Fruit fly (Drosophila melanogaster) whole organism, pupa: ENCODE data around the gene AP-1gamma.

Source experiments
- CG10348 ChIP-seq: fragments of 200-800 bp; sonication (Bioruptor generic); IDR thresholded peaks from 2 replicates; pipeline ENCODE4 v1.3.6; 2022; ENCODE audit warnings: missing biosample characterization, missing genetic modification characterization
- CG12605 ChIP-seq: fragments of 200-800 bp; sonication (Bioruptor generic); IDR thresholded peaks from 2 replicates; pipeline ENCODE4 v1.3.6; 2022; ENCODE audit warnings: missing biosample characterization, missing genetic modification characterization
- CG13204 ChIP-seq: fragments of 200-800 bp; sonication (Bioruptor generic); optimal IDR thresholded peaks from 2 replicates; lab custom pipeline; 2018; ENCODE audit warnings: missing biosample characterization, mild to moderate bottlenecking, missing genetic modification characterization, moderate library complexity
- CG14655 ChIP-seq: fragments of 200-800 bp; sonication (Bioruptor generic); optimal IDR thresholded peaks from 3 replicates; lab custom pipeline; 2017; ENCODE audit warnings: mild to moderate bottlenecking, missing biosample characterization, missing genetic modification reagents, missing genetic modification characterization
- CG15710 ChIP-seq: fragments of 200-800 bp; sonication (Bioruptor generic); optimal IDR thresholded peaks from 2 replicates; lab custom pipeline; 2018; ENCODE audit warnings: missing biosample characterization, mild to moderate bottlenecking, missing genetic modification characterization, moderate library complexity
- CG17806 ChIP-seq: fragments of 200-800 bp; sonication (Bioruptor generic); optimal IDR thresholded peaks from 2 replicates; lab custom pipeline; 2018; ENCODE audit warnings: missing biosample characterization, mild to moderate bottlenecking, missing genetic modification characterization, moderate library complexity
- CG32121 ChIP-seq: fragments of 200-800 bp; sonication (Bioruptor generic); IDR thresholded peaks from 2 replicates; pipeline ENCODE4 v1.3.6; 2022; ENCODE audit warnings: missing biosample characterization, missing genetic modification characterization
- CG34367 ChIP-seq: fragments of 200-800 bp; sonication (Bioruptor generic); optimal IDR thresholded peaks from 2 replicates; lab custom pipeline; 2018; ENCODE audit warnings: missing biosample characterization, mild to moderate bottlenecking, missing genetic modification characterization
- CG4496 ChIP-seq: fragments of 200-800 bp; sonication (Bioruptor generic); IDR thresholded peaks from 3 replicates; pipeline ENCODE4 v1.3.6; 2022; ENCODE audit warnings: missing biosample characterization, missing genetic modification characterization
- CG8159 ChIP-seq: fragments of 200-800 bp; sonication (Bioruptor generic); optimal IDR thresholded peaks from 3 replicates; lab custom pipeline; 2018; ENCODE audit warnings: missing biosample characterization, mild to moderate bottlenecking, missing genetic modification characterization, moderate library complexity
- CG8301 ChIP-seq: fragments of 200-800 bp; sonication (Bioruptor generic); optimal IDR thresholded peaks from 2 replicates; lab custom pipeline; 2018; ENCODE audit warnings: missing biosample characterization, mild to moderate bottlenecking, missing genetic modification characterization
- CG9948 ChIP-seq: fragments of 200-800 bp; sonication (Bioruptor generic); optimal IDR thresholded peaks from 2 replicates; lab custom pipeline; 2018; ENCODE audit warnings: missing biosample characterization, mild to moderate bottlenecking, missing genetic modification characterization, moderate library complexity
- D1 ChIP-seq: fragments of 200-800 bp; sonication (Bioruptor generic); optimal IDR thresholded peaks from 2 replicates; lab custom pipeline; 2018; ENCODE audit warnings: missing biosample characterization, mild to moderate bottlenecking, missing genetic modification characterization, moderate library complexity
- EcR ChIP-seq: fragments of 200-800 bp; sonication (Bioruptor generic); optimal IDR thresholded peaks from 3 replicates; lab custom pipeline; 2019; ENCODE audit warnings: missing biosample characterization, missing genetic modification characterization, mild to moderate bottlenecking, moderate library complexity, missing genetic modification reagents
- Ets98B ChIP-seq: fragments of 200-800 bp; sonication (Bioruptor generic); IDR thresholded peaks from 2 replicates; pipeline ENCODE4 v1.3.6; 2022; ENCODE audit warnings: missing biosample characterization, missing genetic modification characterization
- Pif1A ChIP-seq: fragments of 200-800 bp; sonication (Bioruptor generic); optimal IDR thresholded peaks from 3 replicates; lab custom pipeline; 2016; ENCODE audit warnings: missing biosample characterization, missing genetic modification characterization
- Pif1B ChIP-seq: fragments of 200-800 bp; sonication (Bioruptor generic); optimal IDR thresholded peaks from 3 replicates; lab custom pipeline; 2016; ENCODE audit warnings: missing biosample characterization, missing genetic modification characterization
- Snoo ChIP-seq: fragments of 200-800 bp; sonication (Bioruptor generic); optimal IDR thresholded peaks from 3 replicates; lab custom pipeline; 2017; ENCODE audit warnings: missing biosample characterization, mild to moderate bottlenecking, missing genetic modification characterization, inconsistent platforms
- fd96Ca ChIP-seq: fragments of 200-800 bp; sonication (Bioruptor generic); IDR thresholded peaks from 3 replicates; pipeline ENCODE4 v1.3.6; 2022; ENCODE audit warnings: missing biosample characterization, missing genetic modification characterization
- gl ChIP-seq: fragments of 200-800 bp; sonication (Bioruptor generic); optimal IDR thresholded peaks from 2 replicates; lab custom pipeline; 2018; ENCODE audit warnings: missing biosample characterization, mild to moderate bottlenecking, missing genetic modification characterization
- rn ChIP-seq: fragments of 200-800 bp; sonication (Bioruptor generic); IDR thresholded peaks from 2 replicates; pipeline ENCODE4 v1.3.6; 2022; ENCODE audit warnings: missing biosample characterization, missing genetic modification characterization

The AP-1gamma gene

DNA sequence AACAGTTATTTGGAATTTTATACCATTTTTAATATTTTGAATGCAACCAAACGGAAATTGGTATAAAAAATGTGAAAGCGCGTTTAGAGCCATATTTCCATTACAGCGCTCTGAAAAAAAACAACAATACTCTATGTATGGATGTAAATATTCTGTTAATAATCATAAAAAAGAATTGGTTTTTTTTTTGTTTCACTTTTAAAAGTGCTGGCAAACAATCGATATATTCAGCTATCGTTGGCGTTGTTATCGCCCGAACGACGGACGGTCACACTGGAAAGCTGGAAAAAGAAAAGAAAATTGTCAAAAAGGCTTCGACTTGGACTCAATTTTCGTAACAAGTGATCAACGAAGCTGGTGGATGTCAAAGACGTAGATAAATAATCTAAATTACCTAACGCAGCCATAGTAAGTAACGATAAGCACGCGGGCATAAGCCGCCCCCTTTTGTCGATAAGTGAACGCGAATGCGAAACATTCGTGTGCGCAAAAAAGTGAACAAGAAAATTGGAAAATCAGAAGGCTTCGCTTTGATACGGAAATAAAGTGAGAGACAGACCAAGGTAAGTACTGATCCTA is 33.8 kb downstream of the AP-1gamma start, which contains the start of gene CG7065:
CG7065 (plus strand) TSS at position 270 of the 579 bp plus-strand sequence.
- TF ChIP-seq CG12605: no peak
- TF ChIP-seq Ets98B (GFP tag; lab: Robert Waterston, UW): no peak
- TF ChIP-seq fd96Ca (GFP tag; lab: Robert Waterston, UW): no peak
- no peak for TF ChIP-seq CG9948
- no peak for TF ChIP-seq Pif1B (GFP tag; lab: Kevin White, UChicago)
- no peak for TF ChIP-seq Pif1A
- TF ChIP-seq CG34367 (tag; lab: Kevin White, UChicago): no peak
- TF ChIP-seq rn (GFP tag; lab: Robert Waterston, UW): no peak
- no peak for TF ChIP-seq D1 (tag; lab: Kevin White, UChicago)
- no peak for TF ChIP-seq CG8301
- no peak for TF ChIP-seq gl (tag; lab: Kevin White, UChicago)
- no peak for TF ChIP-seq CG8159
- no peak for TF ChIP-seq CG15710 (tag; lab: Kevin White, UChicago)
- TF ChIP-seq CG32121 (GFP tag; lab: Robert Waterston, UW): no peak
- no peak for TF ChIP-seq CG10348 (GFP tag; lab: Robert Waterston, UW)
- TF ChIP-seq CG14655 (GFP tag; lab: Kevin White, UChicago): no peak
- no peak for TF ChIP-seq EcR
- no peak for TF ChIP-seq CG4496 (GFP tag; lab: Robert Waterston, UW)

DNA sequence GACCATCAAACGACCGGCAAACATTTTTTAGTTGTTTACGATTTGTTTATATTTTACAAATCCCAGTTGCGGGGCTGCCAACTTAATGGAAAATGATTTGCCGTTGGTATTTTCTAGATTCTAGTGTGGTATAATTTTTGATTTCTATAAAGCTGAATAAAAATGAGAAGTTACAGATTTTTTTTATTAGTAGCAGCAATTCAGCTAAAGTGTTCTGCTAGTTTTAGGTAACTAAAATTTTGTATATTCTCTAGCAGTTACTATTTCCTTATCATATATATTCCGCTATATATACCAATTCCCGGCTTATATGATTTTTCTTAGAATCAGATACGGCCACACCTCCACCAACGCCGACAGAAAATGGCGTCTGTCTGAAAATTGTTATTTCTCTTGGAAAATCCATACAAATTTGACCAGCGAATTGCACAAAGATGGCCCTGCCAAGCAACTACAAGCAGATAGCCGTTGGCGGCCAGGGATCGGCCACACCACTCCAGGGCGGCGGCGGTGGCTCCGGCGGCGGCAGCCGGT is 40.6 kb downstream of the AP-1gamma start, which contains the start of the genes fh and Bap111:
fh (minus strand) TSS at position 83 of the 534 bp plus-strand sequence.
Bap111 (plus strand) TSS at position 321 of the 534 bp plus-strand sequence.
- TF ChIP-seq fd96Ca (GFP tag; lab: Robert Waterston, UW): no peak
- peak; percentile 7 for TF ChIP-seq CG8159

- TF ChIP-seq CG12605 (peak; percentile 71), CG14655 (GFP tag; lab: Kevin White, UChicago) (no peak), CG8159 (peak; percentile 43), Pif1A (no peak), D1 (tag; lab: Kevin White, UChicago) (no peak), CG4496 (GFP tag; lab: Robert Waterston, UW) (peak; percentile 69; the same call in 2 of the 3 replicates), CG34367 (tag; lab: Kevin White, UChicago) (peak; percentile 8), CG15710 (tag; lab: Kevin White, UChicago) (no peak), gl (tag; lab: Kevin White, UChicago) (no peak), EcR (peak; percentile 8), CG17806 (tag; lab: Kevin White, UChicago) (no peak), CG9948 (no peak), Pif1B (GFP tag; lab: Kevin White, UChicago) (no peak), Snoo (tag; lab: Kevin White, UChicago) (no peak), rn (GFP tag; lab: Robert Waterston, UW) (no peak; the same call in 1 of the 2 replicates), CG32121 (GFP tag; lab: Robert Waterston, UW) (peak; percentile 74), CG8301 (peak; percentile 9), Ets98B (GFP tag; lab: Robert Waterston, UW) (peak; percentile 70), CG10348 (GFP tag; lab: Robert Waterston, UW) (no peak), fd96Ca (GFP tag; lab: Robert Waterston, UW) (peak; percentile 70; the same call in 1 of the 3 replicates), CG13204 (GFP tag; lab: Kevin White, UChicago) (peak; percentile 33)
These were observed 43.7 kb downstream of the AP-1gamma start for dm6 chrX:9152127-9152598.

dm6 chrX:9155134-9155533 is 46.6 kb downstream of the AP-1gamma start:
- peak; percentile 68 for TF ChIP-seq D1 (tag; lab: Kevin White, UChicago)
- TF ChIP-seq gl (tag; lab: Kevin White, UChicago): peak; percentile 24
- TF ChIP-seq CG32121 (GFP tag; lab: Robert Waterston, UW): peak; percentile 53; the same call in 1 of the 2 replicates
- no peak for TF ChIP-seq rn (GFP tag; lab: Robert Waterston, UW)
- peak; percentile 48 for TF ChIP-seq CG34367 (tag; lab: Kevin White, UChicago)
- peak; percentile 79 for TF ChIP-seq CG17806 (tag; lab: Kevin White, UChicago)
- TF ChIP-seq CG12605: no peak
- TF ChIP-seq CG8159: peak; percentile 86
- no peak for TF ChIP-seq fd96Ca (GFP tag; lab: Robert Waterston, UW)
- peak; percentile 31 for TF ChIP-seq Pif1B (GFP tag; lab: Kevin White, UChicago)
- TF ChIP-seq Pif1A: peak; percentile 48
- no peak for TF ChIP-seq CG13204 (GFP tag; lab: Kevin White, UChicago)
- TF ChIP-seq EcR: no peak
- TF ChIP-seq Ets98B (GFP tag; lab: Robert Waterston, UW): peak; percentile 23; the same call in 1 of the 2 replicates
- TF ChIP-seq CG4496 (GFP tag; lab: Robert Waterston, UW): peak; percentile 54; the same call in 2 of the 3 replicates
- TF ChIP-seq CG9948: peak; percentile 78
- peak; percentile 82 for TF ChIP-seq CG15710 (tag; lab: Kevin White, UChicago)
- TF ChIP-seq CG10348 (GFP tag; lab: Robert Waterston, UW): no peak
- peak; percentile 57 for TF ChIP-seq Snoo (tag; lab: Kevin White, UChicago)
- peak; percentile 82 for TF ChIP-seq CG14655 (GFP tag; lab: Kevin White, UChicago)
- TF ChIP-seq CG8301: peak; percentile 80

dm6 chrX:9155715-9156387 is 47.4 kb downstream of the AP-1gamma start:
- TF ChIP-seq CG34367 (tag; lab: Kevin White, UChicago) (peak; percentile 49), fd96Ca (GFP tag; lab: Robert Waterston, UW) (peak; percentile 46; the same call in 2 of the 3 replicates), Ets98B (GFP tag; lab: Robert Waterston, UW) (no peak), CG8301 (peak; percentile 12), Pif1A (peak; percentile 50), gl (tag; lab: Kevin White, UChicago) (peak; percentile 53), CG17806 (tag; lab: Kevin White, UChicago) (no peak), CG8159 (peak; percentile 25), Snoo (tag; lab: Kevin White, UChicago) (no peak), EcR (no peak), CG9948 (peak; percentile 9), rn (GFP tag; lab: Robert Waterston, UW) (no peak), CG15710 (tag; lab: Kevin White, UChicago) (peak; percentile 31), D1 (tag; lab: Kevin White, UChicago) (no peak), CG12605 (peak; percentile 29), CG13204 (GFP tag; lab: Kevin White, UChicago) (peak; percentile 41), CG14655 (GFP tag; lab: Kevin White, UChicago) (peak; percentile 54), CG10348 (GFP tag; lab: Robert Waterston, UW) (no peak), Pif1B (GFP tag; lab: Kevin White, UChicago) (peak; percentile 55), CG4496 (GFP tag; lab: Robert Waterston, UW) (peak; percentile 31; the same call in 1 of the 3 replicates), CG32121 (GFP tag; lab: Robert Waterston, UW) (peak; percentile 23)
- TF ChIP-seq, all 21 proteins: peak for 14
